Worm (Caenorhabditis elegans) whole organism, young adult: ENCODE data around the gene hal-3.

ENCODE experiments used
- D2030.7 ChIP-seq: fragments of 200-800 bp; sonication (Bioruptor generic); IDR thresholded peaks from 2 replicates; pipeline ENCODE4 v1.3.6; 2022; ENCODE audit warnings: missing genetic modification reagents, missing genetic modification characterization, missing compliant biosample characterization
- F22D6.2 ChIP-seq: sonication (generic microtip); optimal IDR thresholded peaks from 2 replicates; lab custom pipeline; 2016; ENCODE audit warnings: mild to moderate bottlenecking, missing genetic modification characterization, missing compliant biosample characterization
- F33H1.4 ChIP-seq: fragments of 200-800 bp; sonication (Bioruptor generic); IDR thresholded peaks from 2 replicates; pipeline ENCODE4 v1.3.6; 2022; ENCODE audit warnings: missing genetic modification reagents, missing genetic modification characterization, missing compliant biosample characterization
- F52B5.7 ChIP-seq: sonication (generic microtip); optimal IDR thresholded peaks from 2 replicates; lab custom pipeline; 2016; ENCODE audit warnings: mild to moderate bottlenecking, missing genetic modification characterization, missing compliant biosample characterization
- K11D2.4 ChIP-seq: fragments of 200-800 bp; sonication (Bioruptor generic); IDR thresholded peaks from 2 replicates; pipeline ENCODE4 v1.3.6; 2022; ENCODE audit warnings: missing genetic modification reagents, missing genetic modification characterization, missing compliant biosample characterization
- K12H6.12 ChIP-seq: fragments of 200-800 bp; sonication (Bioruptor generic); optimal IDR thresholded peaks from 2 replicates; lab custom pipeline; 2018; ENCODE audit warnings: mild to moderate bottlenecking, missing genetic modification characterization, missing compliant biosample characterization
- akir-1 ChIP-seq: fragments of 200-800 bp; sonication (Bioruptor generic); optimal IDR thresholded peaks from 2 replicates; lab custom pipeline; 2018; ENCODE audit warnings: mild to moderate bottlenecking, missing genetic modification characterization, moderate library complexity, missing compliant biosample characterization
- aptf-2 ChIP-seq: fragments of 200-800 bp; sonication (Bioruptor generic); conservative IDR thresholded peaks from 2 replicates; pipeline ENCODE4 v1.3.6; 2022; ENCODE audit warnings: missing genetic modification reagents, missing genetic modification characterization, missing compliant biosample characterization
- aptf-3 ChIP-seq: fragments of 200-800 bp; sonication (Bioruptor generic); IDR thresholded peaks from 2 replicates; pipeline ENCODE4 v1.3.6; 2022; ENCODE audit warnings: missing genetic modification characterization, missing compliant biosample characterization
- attf-6 ChIP-seq: fragments of 200-800 bp; sonication (Bioruptor generic); IDR thresholded peaks from 2 replicates; pipeline ENCODE4 v1.3.6; 2022; ENCODE audit warnings: missing genetic modification reagents, missing genetic modification characterization, missing compliant biosample characterization
- bed-2 ChIP-seq: fragments of 200-800 bp; sonication (Bioruptor generic); IDR thresholded peaks from 2 replicates; pipeline ENCODE4 v1.3.6; 2022; ENCODE audit warnings: missing genetic modification reagents, missing genetic modification characterization, missing compliant biosample characterization
- ceh-100 ChIP-seq: fragments of 200-800 bp; sonication (Bioruptor generic); IDR thresholded peaks from 2 replicates; pipeline ENCODE4 v1.3.6; 2022; ENCODE audit warnings: missing genetic modification reagents, missing genetic modification characterization, missing compliant biosample characterization
- dox-1 ChIP-seq: fragments of 200-800 bp; sonication (Bioruptor generic); IDR thresholded peaks from 2 replicates; pipeline ENCODE4 v1.3.6; 2022; ENCODE audit warnings: missing genetic modification reagents, missing genetic modification characterization, missing compliant biosample characterization
- dpff-1 ChIP-seq: sonication (generic microtip); optimal IDR thresholded peaks from 2 replicates; lab custom pipeline; 2017; ENCODE audit warnings: mild to moderate bottlenecking, missing genetic modification characterization, missing compliant biosample characterization
- dpl-1 ChIP-seq: fragments of 150-350 bp; optimal IDR thresholded peaks from 2 replicates; lab custom pipeline; 2014; ENCODE audit warnings: missing biosample characterization, missing genetic modification reagents, missing genetic modification characterization
- egrh-3 ChIP-seq: fragments of 200-800 bp; sonication (Bioruptor generic); IDR thresholded peaks from 2 replicates; pipeline ENCODE4 v1.3.6; 2022; ENCODE audit warnings: missing genetic modification reagents, missing genetic modification characterization, missing compliant biosample characterization
- him-1 ChIP-seq: sonication (generic microtip); optimal IDR thresholded peaks from 2 replicates; lab custom pipeline; 2016; ENCODE audit warnings: missing genotype, missing genetic modification reagents, missing genetic modification characterization, missing compliant biosample characterization
- hlh-12 ChIP-seq: sonication (generic microtip); optimal IDR thresholded peaks from 2 replicates; lab custom pipeline; 2016; ENCODE audit warnings: missing genetic modification characterization, missing compliant biosample characterization
- hsf-1 ChIP-seq: fragments of 200-800 bp; sonication (Bioruptor generic); IDR thresholded peaks from 2 replicates; pipeline ENCODE4 v1.3.6; 2022; ENCODE audit warnings: missing genetic modification reagents, missing genetic modification characterization, missing compliant biosample characterization
- lag-1 ChIP-seq: fragments of 200-800 bp; sonication (Bioruptor generic); IDR thresholded peaks from 2 replicates; pipeline ENCODE4 v1.3.6; 2022; ENCODE audit warnings: missing genetic modification reagents, missing genetic modification characterization, missing compliant biosample characterization
- lir-1 ChIP-seq: fragments of 200-800 bp; sonication (Bioruptor generic); conservative IDR thresholded peaks from 2 replicates; pipeline ENCODE4 v1.3.6; 2022; ENCODE audit warnings: missing genetic modification reagents, missing genetic modification characterization, missing compliant biosample characterization
- lsy-27 ChIP-seq: sonication (generic microtip); optimal IDR thresholded peaks from 2 replicates; lab custom pipeline; 2017; ENCODE audit warnings: missing genetic modification characterization, mild to moderate bottlenecking, missing compliant biosample characterization, antibody characterized with exemption, missing genotype, borderline replicate concordance; ENCODE audit not compliant: insufficient read depth
- madf-10 ChIP-seq: sonication (generic microtip); optimal IDR thresholded peaks from 2 replicates; lab custom pipeline; 2016; ENCODE audit warnings: mild to moderate bottlenecking, missing genetic modification characterization, missing compliant biosample characterization
- madf-3 ChIP-seq: fragments of 200-800 bp; sonication (Bioruptor generic); IDR thresholded peaks from 2 replicates; pipeline ENCODE4 v1.3.6; 2022; ENCODE audit warnings: missing genetic modification reagents, missing genetic modification characterization, missing compliant biosample characterization
- madf-6 ChIP-seq: fragments of 200-800 bp; sonication (Bioruptor generic); IDR thresholded peaks from 2 replicates; pipeline ENCODE4 v1.3.6; 2022; ENCODE audit warnings: missing genetic modification reagents, missing genetic modification characterization, missing compliant biosample characterization
- mel-28 ChIP-seq: sonication (generic microtip); optimal IDR thresholded peaks from 2 replicates; lab custom pipeline; 2016; ENCODE audit warnings: borderline replicate concordance, mild to moderate bottlenecking, missing genetic modification characterization, missing compliant biosample characterization
- mxl-1 ChIP-seq: sonication (generic microtip); optimal IDR thresholded peaks from 2 replicates; lab custom pipeline; 2016; ENCODE audit warnings: missing genetic modification characterization, missing compliant biosample characterization
- nfyb-1 ChIP-seq: fragments of 200-800 bp; sonication (Bioruptor generic); IDR thresholded peaks from 2 replicates; pipeline ENCODE4 v1.3.6; 2022; ENCODE audit warnings: missing genetic modification reagents, missing genetic modification characterization, missing compliant biosample characterization
- nhr-179 ChIP-seq: sonication (generic microtip); optimal IDR thresholded peaks from 2 replicates; lab custom pipeline; 2016; ENCODE audit warnings: mild to moderate bottlenecking, missing genetic modification characterization, missing compliant biosample characterization
- nhr-80 ChIP-seq: sonication (generic microtip); optimal IDR thresholded peaks from 2 replicates; lab custom pipeline; 2016; ENCODE audit warnings: missing genetic modification characterization, missing compliant biosample characterization
- repo-1 ChIP-seq: sonication (generic microtip); optimal IDR thresholded peaks from 2 replicates; lab custom pipeline; 2017; ENCODE audit warnings: mild to moderate bottlenecking, missing genetic modification characterization, missing compliant biosample characterization
- sdz-38 ChIP-seq: sonication (generic microtip); optimal IDR thresholded peaks from 2 replicates; lab custom pipeline; 2016; ENCODE audit warnings: missing genotype, missing genetic modification characterization, missing compliant biosample characterization
- snpc-4 ChIP-seq, 5 experiments: fragments of 150-350 bp in 1 of 5; sonication (generic microtip) in 4 of 5; optimal IDR thresholded peaks; 2 replicates each; lab custom pipeline; 2014 to 2018; ENCODE audit warnings: missing genetic modification characterization in 5 of 5, missing biosample characterization in 3 of 5, antibody characterized with exemption in 2 of 5, mild to moderate bottlenecking in 2 of 5, missing compliant biosample characterization in 2 of 5, missing genotype in 2 of 5, moderate library complexity in 2 of 5, missing genetic modification reagents in 1 of 5
- tbp1 ChIP-seq: fragments of 200-800 bp; sonication (Bioruptor generic); optimal IDR thresholded peaks from 2 replicates; lab custom pipeline; 2018; ENCODE audit warnings: mild to moderate bottlenecking, missing genetic modification characterization, missing compliant biosample characterization
- zfh-2 ChIP-seq: fragments of 200-800 bp; sonication (Bioruptor generic); conservative IDR thresholded peaks from 2 replicates; pipeline ENCODE4 v1.3.6; 2022; ENCODE audit warnings: missing genetic modification reagents, missing genetic modification characterization, missing compliant biosample characterization
- ztf-18 ChIP-seq: sonication (generic microtip); optimal IDR thresholded peaks from 2 replicates; lab custom pipeline; 2016; ENCODE audit warnings: missing genotype, mild to moderate bottlenecking, missing genetic modification characterization, missing compliant biosample characterization
- ztf-25 ChIP-seq: fragments of 200-800 bp; sonication (Bioruptor generic); IDR thresholded peaks from 2 replicates; pipeline ENCODE4 v1.3.6; 2022; ENCODE audit warnings: missing genetic modification reagents, missing genetic modification characterization, missing compliant biosample characterization

hal-3 gene

DNA sequence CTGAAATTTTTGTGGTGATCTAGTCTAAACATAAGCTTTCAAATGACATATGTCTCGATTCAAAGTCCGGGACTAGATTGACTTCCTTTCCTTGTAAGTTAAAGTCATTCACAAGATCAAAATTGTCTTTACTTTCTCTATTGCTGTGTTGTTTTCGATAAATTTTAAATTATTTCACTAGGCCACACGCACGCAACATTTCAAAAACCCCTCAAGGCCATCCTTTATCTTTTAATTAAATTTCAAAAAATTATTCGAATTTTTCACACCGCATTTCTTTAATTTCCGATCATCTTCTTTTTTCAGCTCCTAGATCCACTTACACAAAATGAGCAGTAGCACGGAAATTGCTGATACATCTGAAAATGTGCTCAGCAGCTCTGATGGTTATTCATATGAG is 19.4 kb upstream of the hal-3 start, which contains the start of gene ZK1307.7:
Gene ZK1307.7 (plus strand): TSS at position 301 of the 400 bp plus-strand sequence.
- TF ChIP-seq aptf-2 (no peak), madf-10 (tag; lab: Kevin White, UChicago) (no peak), dpl-1 (no peak), hlh-12 (tag; lab: Kevin White, UChicago) (no peak), tbp1 (GFP tag; lab: Kevin White, UChicago) (no peak), ztf-25 (GFP tag; lab: Robert Waterston, UW) (no peak), aptf-3 (GFP tag; lab: Robert Waterston, UW) (no peak), repo-1 (no peak), nhr-179 (tag; lab: Kevin White, UChicago) (no peak), madf-3 (GFP tag; lab: Robert Waterston, UW) (no peak), akir-1 (GFP tag; lab: Kevin White, UChicago) (no peak), zfh-2 (GFP tag; lab: Robert Waterston, UW) (no peak), bed-2 (GFP tag; lab: Robert Waterston, UW) (no peak), K11D2.4 (no peak), F52B5.7 (tag; lab: Kevin White, UChicago) (no peak), ztf-18 (tag; lab: Kevin White, UChicago) (no peak), mxl-1 (no peak), attf-6 (GFP tag; lab: Robert Waterston, UW) (no peak), F22D6.2 (tag; lab: Kevin White, UChicago) (no peak), snpc-4 (GFP tag; optimal IDR thresholded peaks at IDR 0.05; lab: Kevin White, UChicago) (no peak), snpc-4 (tag; optimal IDR thresholded peaks at IDR 0.05; lab: Kevin White, UChicago) (no peak)

DNA sequence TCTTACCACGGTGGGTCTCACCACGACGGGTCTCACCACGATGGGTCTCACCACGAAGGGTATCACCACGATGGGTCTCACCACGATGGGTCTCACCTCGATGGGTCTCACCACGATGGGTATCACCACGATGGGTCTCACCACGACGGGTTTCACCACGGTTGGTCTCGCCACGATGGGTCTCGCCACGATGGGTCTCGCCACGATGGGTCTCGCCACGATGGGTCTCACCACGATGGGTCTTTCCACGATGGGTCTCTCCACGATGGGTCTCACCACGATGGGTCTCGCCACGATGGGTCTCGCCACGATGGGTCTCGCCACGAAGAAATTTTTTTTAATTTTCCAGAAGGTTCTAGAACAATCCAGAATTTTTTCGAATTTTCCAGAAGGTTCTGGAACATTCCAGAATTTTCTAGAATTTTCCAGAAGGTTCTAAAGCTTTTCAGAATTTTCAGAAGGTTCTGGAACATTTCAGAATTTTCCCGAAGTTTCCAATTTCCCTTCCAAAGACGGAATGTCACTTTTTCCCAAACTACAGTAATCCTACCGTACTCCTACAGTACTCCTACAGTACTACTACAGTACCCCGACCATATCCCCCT is 17.1 kb upstream of the hal-3 start:
- TF ChIP-seq dox-1 (GFP tag; lab: Robert Waterston, UW) (peak; percentile 33; the same call in 1 of the 2 replicates), D2030.7 (GFP tag; lab: Robert Waterston, UW) (peak; percentile 21; the same call in 1 of the 2 replicates), madf-6 (peak; percentile 28), aptf-3 (GFP tag; lab: Robert Waterston, UW) (0 out of 2 replicates have a peak, but pooled peaks have one; percentile 22), hsf-1 (peak; percentile 95), egrh-3 (peak; percentile 14; the same call in 1 of the 2 replicates), F33H1.4 (GFP tag; lab: Robert Waterston, UW) (peak; percentile 60), madf-3 (GFP tag; lab: Robert Waterston, UW) (peak; percentile 70; the same call in 1 of the 2 replicates)

DNA sequence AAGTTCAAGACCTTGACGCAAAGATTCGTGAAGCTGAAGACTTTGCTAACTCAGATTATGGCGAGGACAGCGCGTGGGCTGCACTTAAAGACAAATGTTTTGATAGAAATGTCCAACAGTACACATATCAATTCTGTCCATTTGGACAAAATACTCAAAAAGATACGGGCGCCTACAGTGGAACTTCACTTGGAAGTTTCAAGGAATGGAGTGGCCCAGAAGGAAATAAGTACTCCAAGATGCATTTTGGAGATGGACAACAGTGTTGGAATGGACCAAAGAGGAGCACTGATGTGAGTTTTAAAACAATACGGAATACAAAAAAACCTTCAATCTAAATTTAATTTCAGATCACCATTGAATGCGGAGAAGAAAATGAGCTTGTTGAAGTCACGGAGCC is 9.0 kb upstream of the hal-3 start:
- no peak for TF ChIP-seq nhr-80 (tag; lab: Kevin White, UChicago)
- TF ChIP-seq lir-1 (GFP tag; lab: Robert Waterston, UW), result no peak
- no peak for TF ChIP-seq mel-28
- TF ChIP-seq lag-1 (GFP tag; lab: Robert Waterston, UW), result no peak
- no peak for TF ChIP-seq ceh-100 (GFP tag; lab: Robert Waterston, UW)
- no peak for TF ChIP-seq snpc-4 (GFP tag; optimal IDR thresholded peaks at IDR 0.05; lab: Kevin White, UChicago)
- no peak for TF ChIP-seq snpc-4 (tag; optimal IDR thresholded peaks at IDR 0.05; lab: Kevin White, UChicago)
- TF ChIP-seq madf-10 (tag; lab: Kevin White, UChicago), result no peak
- TF ChIP-seq him-1 (tag; lab: Kevin White, UChicago), result no peak
- no peak for TF ChIP-seq dpff-1 (tag; lab: Kevin White, UChicago)
- no peak for TF ChIP-seq lsy-27
- no peak for TF ChIP-seq sdz-38
- no peak for TF ChIP-seq K12H6.12 (tag; lab: Kevin White, UChicago)
- TF ChIP-seq nfyb-1 (GFP tag; lab: Robert Waterston, UW), result no peak
